Worm (Caenorhabditis elegans) whole organism, L4 larva: Measurements from ENCODE around the gene mmad-1.

Source experiments
- Y75B8A.6 ChIP-seq: fragments of 200-800 bp; sonication (Bioruptor generic); IDR thresholded peaks from 2 replicates; pipeline ENCODE4 v1.3.6; 2022; ENCODE audit warnings: missing genetic modification reagents, missing genetic modification characterization, missing compliant biosample characterization
- ZK546.5 ChIP-seq, 2 experiments: sonication (generic microtip); optimal IDR thresholded peaks; 2 replicates each; lab custom pipeline; 2017; ENCODE audit warnings: missing biosample characterization in 2 of 2, missing genetic modification characterization in 2 of 2
- ama-1 ChIP-seq: fragments of 150-350 bp; optimal IDR thresholded peaks from 2 replicates; lab custom pipeline; 2014; ENCODE audit warnings: inconsistent platforms, mixed read lengths
- cey-2 ChIP-seq: sonication (generic microtip); optimal IDR thresholded peaks from 3 replicates; lab custom pipeline; 2017; ENCODE audit warnings: missing genetic modification characterization, mild to moderate bottlenecking, missing compliant biosample characterization, antibody characterized with exemption, borderline replicate concordance; ENCODE audit not compliant: insufficient read depth
- daf-12 ChIP-seq: fragments of 150-350 bp; optimal IDR thresholded peaks from 2 replicates; lab custom pipeline; 2014; ENCODE audit warnings: missing biosample characterization, missing genetic modification reagents, missing genetic modification characterization
- dmd-8 ChIP-seq: fragments of 200-800 bp; sonication (Bioruptor generic); IDR thresholded peaks from 2 replicates; pipeline ENCODE4 v1.3.6; 2022; ENCODE audit warnings: missing genetic modification characterization, missing compliant biosample characterization
- egl-27 ChIP-seq: sonication (generic microtip); optimal IDR thresholded peaks from 3 replicates; lab custom pipeline; 2017; ENCODE audit warnings: missing biosample characterization, missing genetic modification reagents, missing genetic modification characterization
- hmg-1.1 ChIP-seq: fragments of 200-800 bp; sonication (Bioruptor generic); IDR thresholded peaks from 2 replicates; pipeline ENCODE4 v1.3.6; 2022; ENCODE audit warnings: missing genetic modification reagents, missing genetic modification characterization, missing compliant biosample characterization
- jun-1 ChIP-seq: fragments of 150-350 bp; optimal IDR thresholded peaks from 2 replicates; lab custom pipeline; 2014; ENCODE audit warnings: missing biosample characterization, missing genetic modification reagents, missing genetic modification characterization
- nhr-237 ChIP-seq: sonication (generic microtip); optimal IDR thresholded peaks from 2 replicates; lab custom pipeline; 2017; ENCODE audit warnings: missing biosample characterization, missing genetic modification characterization
- unc-39 ChIP-seq: sonication (generic microtip); optimal IDR thresholded peaks from 2 replicates; lab custom pipeline; 2017; ENCODE audit warnings: missing biosample characterization, missing genetic modification characterization

DNA sequence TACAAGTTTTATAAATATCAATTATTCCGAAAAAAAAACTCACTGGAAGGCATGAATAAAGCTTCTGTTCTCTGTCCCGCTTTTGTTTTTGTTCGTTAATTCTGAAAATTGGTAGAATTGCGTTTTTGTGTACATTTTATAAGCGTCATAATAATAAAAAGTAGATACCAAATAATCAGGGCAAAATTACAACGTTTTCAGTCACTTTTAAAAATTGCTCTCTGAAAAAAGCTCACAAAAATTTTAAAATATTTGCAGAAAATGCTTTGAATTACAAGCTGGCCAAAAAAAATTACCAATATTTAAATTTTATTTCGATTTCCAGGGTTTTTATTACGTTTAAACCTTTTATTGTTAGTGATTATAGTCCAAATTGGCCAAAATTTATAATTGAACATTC is 6.4 kb upstream of the mmad-1 start, which contains the start of gene scav-2:
- no peak for TF ChIP-seq jun-1
- TF ChIP-seq Y75B8A.6 (GFP tag; lab: Robert Waterston, UW) = no peak
- TF ChIP-seq cey-2 (tag; lab: Kevin White, UChicago) = no peak
- no peak for TF ChIP-seq hmg-1.1 (GFP tag; lab: Robert Waterston, UW)
- TF ChIP-seq daf-12 (tag; lab: Kevin White, UChicago) = no peak
- no peak for TF ChIP-seq unc-39 (tag; lab: Kevin White, UChicago)
- TF ChIP-seq egl-27 (tag; lab: Kevin White, UChicago) = no peak
- TF ChIP-seq ZK546.5 (tag; optimal IDR thresholded peaks at IDR 0.05; lab: Kevin White, UChicago) = no peak
- no peak for TF ChIP-seq dmd-8
- no peak for TF ChIP-seq nhr-237
- TF ChIP-seq ama-1 = no peak
